Fruit fly (Drosophila melanogaster) whole organism, embryonic: ENCODE measurements around the gene CCAP.

Experiments
- Ada2b ChIP-seq: fragments of 200-800 bp; sonication (Bioruptor generic); IDR thresholded peaks from 2 replicates; pipeline ENCODE4 v1.3.6; 2022; ENCODE audit warnings: missing biosample characterization, missing genetic modification characterization
- Asciz ChIP-seq: fragments of 200-800 bp; sonication (Bioruptor generic); optimal IDR thresholded peaks from 2 replicates; lab custom pipeline; 2017; ENCODE audit warnings: missing biosample characterization, mild to moderate bottlenecking, missing genetic modification characterization, missing genetic modification reagents
- CG10147 ChIP-seq: fragments of 200-800 bp; sonication (Bioruptor generic); optimal IDR thresholded peaks from 2 replicates; lab custom pipeline; 2019; ENCODE audit warnings: missing biosample characterization, mild to moderate bottlenecking, missing genetic modification characterization, moderate library complexity
- CG10959 ChIP-seq: fragments of 200-800 bp; sonication (Bioruptor generic); IDR thresholded peaks from 2 replicates; pipeline ENCODE4 v1.3.6; 2022; ENCODE audit warnings: missing biosample characterization, missing genetic modification characterization
- CG11560 ChIP-seq: fragments of 200-800 bp; sonication (Bioruptor generic); IDR thresholded peaks from 3 replicates; pipeline ENCODE4 v1.3.6; 2022; ENCODE audit warnings: missing biosample characterization, missing genetic modification characterization
- CG11695 ChIP-seq: fragments of 200-800 bp; sonication (Bioruptor generic); IDR thresholded peaks from 3 replicates; pipeline ENCODE4 v1.3.6; 2022; ENCODE audit warnings: missing biosample characterization, missing genetic modification characterization
- CG12942 ChIP-seq: fragments of 200-800 bp; sonication (Bioruptor generic); optimal IDR thresholded peaks from 3 replicates; lab custom pipeline; 2016; ENCODE audit warnings: missing biosample characterization, missing genetic modification characterization
- CG13123 ChIP-seq: fragments of 200-800 bp; sonication (Bioruptor generic); optimal IDR thresholded peaks from 2 replicates; lab custom pipeline; 2016; ENCODE audit warnings: missing biosample characterization, missing genetic modification characterization
- CG13424 ChIP-seq: fragments of 200-800 bp; sonication (Bioruptor generic); optimal IDR thresholded peaks from 2 replicates; lab custom pipeline; 2019; ENCODE audit warnings: missing biosample characterization, mild to moderate bottlenecking, missing genetic modification characterization, moderate library complexity
- CG14050 ChIP-seq: fragments of 200-800 bp; sonication (Bioruptor generic); IDR thresholded peaks from 3 replicates; pipeline ENCODE4 v1.3.6; 2022; ENCODE audit warnings: missing biosample characterization, missing genetic modification characterization
- CG14710 ChIP-seq: fragments of 200-800 bp; sonication (Bioruptor generic); optimal IDR thresholded peaks from 3 replicates; lab custom pipeline; 2019; ENCODE audit warnings: missing biosample characterization, mild to moderate bottlenecking, missing genetic modification characterization, moderate library complexity
- CG15073 ChIP-seq: fragments of 200-800 bp; sonication (Bioruptor generic); optimal IDR thresholded peaks from 2 replicates; lab custom pipeline; 2016; ENCODE audit warnings: missing biosample characterization, missing genetic modification characterization
- CG1603 ChIP-seq: fragments of 200-800 bp; sonication (Bioruptor generic); optimal IDR thresholded peaks from 2 replicates; lab custom pipeline; 2019; ENCODE audit warnings: missing biosample characterization, mild to moderate bottlenecking, missing genetic modification characterization, moderate library complexity
- CG16813 ChIP-seq: fragments of 200-800 bp; sonication (Bioruptor generic); IDR thresholded peaks from 3 replicates; pipeline ENCODE4 v1.3.6; 2022; ENCODE audit warnings: missing biosample characterization, missing genetic modification characterization; ENCODE audit not compliant: partially characterized antibody
- CG16815 ChIP-seq: fragments of 200-800 bp; sonication (Bioruptor generic); optimal IDR thresholded peaks from 3 replicates; lab custom pipeline; 2017; ENCODE audit warnings: missing biosample characterization, mild to moderate bottlenecking, missing genetic modification characterization
- CG31224 ChIP-seq: fragments of 200-800 bp; sonication (Bioruptor generic); IDR thresholded peaks from 2 replicates; pipeline ENCODE4 v1.3.6; 2022; ENCODE audit warnings: missing biosample characterization, missing genetic modification characterization
- CG32532 ChIP-seq: fragments of 200-800 bp; sonication (Bioruptor generic); IDR thresholded peaks from 2 replicates; pipeline ENCODE4 v1.3.6; 2022; ENCODE audit warnings: missing biosample characterization, missing genetic modification characterization
- CG3281 ChIP-seq: fragments of 200-800 bp; sonication (Bioruptor generic); optimal IDR thresholded peaks from 3 replicates; lab custom pipeline; 2017; ENCODE audit warnings: missing biosample characterization, mild to moderate bottlenecking, missing genetic modification characterization
- CG33557 ChIP-seq: fragments of 200-800 bp; sonication (Bioruptor generic); optimal IDR thresholded peaks from 2 replicates; lab custom pipeline; 2019; ENCODE audit warnings: missing biosample characterization, mild to moderate bottlenecking, missing genetic modification characterization, moderate library complexity
- CG3838 ChIP-seq: fragments of 200-800 bp; sonication (Bioruptor generic); optimal IDR thresholded peaks from 3 replicates; lab custom pipeline; 2016; ENCODE audit warnings: missing biosample characterization, missing genetic modification characterization
- CG6254 ChIP-seq: fragments of 200-800 bp; sonication (Bioruptor generic); optimal IDR thresholded peaks from 3 replicates; lab custom pipeline; 2017; ENCODE audit warnings: mild to moderate bottlenecking, missing biosample characterization, missing genetic modification reagents, missing genetic modification characterization
- CG6854 ChIP-seq: fragments of 200-800 bp; sonication (Bioruptor generic); optimal IDR thresholded peaks from 3 replicates; lab custom pipeline; 2017; ENCODE audit warnings: missing biosample characterization, mild to moderate bottlenecking, missing genetic modification characterization
- CG7987 ChIP-seq: fragments of 200-800 bp; sonication (Bioruptor generic); optimal IDR thresholded peaks from 2 replicates; lab custom pipeline; 2018; ENCODE audit warnings: missing biosample characterization, mild to moderate bottlenecking, missing genetic modification characterization, moderate library complexity
- CG8290 ChIP-seq, 3 experiments: fragments of 200-800 bp; sonication (Bioruptor generic); optimal IDR thresholded peaks; 2 replicates each; lab custom pipeline; 2016 to 2019; ENCODE audit warnings: missing biosample characterization in 3 of 3, missing genetic modification characterization in 3 of 3, mild to moderate bottlenecking in 2 of 3, moderate library complexity in 1 of 3
- Deaf1 ChIP-seq: fragments of 200-800 bp; optimal IDR thresholded peaks from 3 replicates; lab custom pipeline; 2019; ENCODE audit warnings: missing biosample characterization, mild to moderate bottlenecking, missing genetic modification characterization, moderate library complexity
- Doc3 ChIP-seq: fragments of 200-800 bp; sonication (Bioruptor generic); IDR thresholded peaks from 3 replicates; pipeline ENCODE4 v1.3.6; 2022; ENCODE audit warnings: missing biosample characterization, missing genetic modification characterization; ENCODE audit not compliant: partially characterized antibody
- Drgx ChIP-seq: fragments of 200-800 bp; sonication (Bioruptor generic); IDR thresholded peaks from 2 replicates; pipeline ENCODE4 v1.3.6; 2022; ENCODE audit warnings: missing biosample characterization, missing genetic modification characterization
- Fer2 ChIP-seq: fragments of 200-800 bp; sonication (Bioruptor generic); optimal IDR thresholded peaks from 2 replicates; lab custom pipeline; 2018; ENCODE audit warnings: missing biosample characterization, mild to moderate bottlenecking, missing genetic modification characterization, moderate library complexity
- HLH4C ChIP-seq: fragments of 200-800 bp; sonication (Bioruptor generic); IDR thresholded peaks from 3 replicates; pipeline ENCODE4 v1.3.6; 2022; ENCODE audit warnings: missing biosample characterization, missing genetic modification characterization; ENCODE audit not compliant: partially characterized antibody
- Max ChIP-seq: fragments of 200-800 bp; sonication (Bioruptor generic); optimal IDR thresholded peaks from 2 replicates; lab custom pipeline; 2016; ENCODE audit warnings: missing biosample characterization, mild to moderate bottlenecking, missing genetic modification characterization
- Meics ChIP-seq: fragments of 200-800 bp; sonication (Bioruptor generic); optimal IDR thresholded peaks from 2 replicates; lab custom pipeline; 2017; ENCODE audit warnings: missing biosample characterization, mild to moderate bottlenecking, missing genetic modification characterization
- NK7.1 ChIP-seq: fragments of 200-800 bp; sonication (Bioruptor generic); optimal IDR thresholded peaks from 3 replicates; lab custom pipeline; 2016; ENCODE audit warnings: missing biosample characterization, missing genetic modification characterization
- Poxn ChIP-seq: fragments of 200-800 bp; sonication (Bioruptor generic); IDR thresholded peaks from 2 replicates; pipeline ENCODE4 v1.3.6; 2022; ENCODE audit warnings: missing biosample characterization, missing genetic modification characterization
- Rx ChIP-seq: fragments of 200-800 bp; sonication (Bioruptor generic); IDR thresholded peaks from 2 replicates; pipeline ENCODE4 v1.3.6; 2022; ENCODE audit warnings: missing biosample characterization, missing genetic modification characterization
- Xbp1 ChIP-seq: fragments of 200-800 bp; sonication (Bioruptor generic); optimal IDR thresholded peaks from 3 replicates; lab custom pipeline; 2016; ENCODE audit warnings: missing biosample characterization, mild to moderate bottlenecking, missing genetic modification characterization
- disco-r ChIP-seq: fragments of 200-800 bp; sonication (Bioruptor generic); optimal IDR thresholded peaks from 2 replicates; lab custom pipeline; 2016; ENCODE audit warnings: missing biosample characterization, missing genetic modification characterization
- hkb ChIP-seq, 2 experiments: fragments of 200-800 bp in 1 of 2; fragments of >200 bp in 1 of 2; sonication (Bioruptor generic) in 1 of 2; IDR thresholded peaks in 1 of 2; optimal IDR thresholded peaks in 1 of 2; 2 replicates each; pipeline versions ENCODE4 v1.3.6 to Lab custom; 2017 to 2022; ENCODE audit warnings: missing biosample characterization in 1 of 2, missing genetic modification characterization in 1 of 2
- nerfin-1 ChIP-seq: fragments of 200-800 bp; sonication (Bioruptor generic); optimal IDR thresholded peaks from 3 replicates; lab custom pipeline; 2019; ENCODE audit warnings: missing biosample characterization, mild to moderate bottlenecking, missing genetic modification characterization, moderate library complexity
- onecut ChIP-seq: fragments of 200-800 bp; sonication (Bioruptor generic); IDR thresholded peaks from 2 replicates; pipeline ENCODE4 v1.3.6; 2022; ENCODE audit warnings: missing biosample characterization, missing genetic modification characterization
- p53 ChIP-seq: fragments of 200-800 bp; sonication (Bioruptor generic); optimal IDR thresholded peaks from 2 replicates; lab custom pipeline; 2016; ENCODE audit warnings: missing biosample characterization, missing genetic modification characterization
- pan ChIP-seq, 4 experiments: fragments of >200 bp in 3 of 4; fragments of 200-800 bp in 1 of 4; sonication (Bioruptor generic) in 1 of 4; optimal IDR thresholded peaks in 3 of 4; IDR thresholded peaks in 1 of 4; 2 replicates each; pipeline versions ENCODE4 v1.3.6 to Lab custom; 2017 to 2022; ENCODE audit warnings: missing biosample characterization in 2 of 4, missing genetic modification characterization in 2 of 4, mixed read lengths in 1 of 4
- wor ChIP-seq: fragments of 200-800 bp; sonication (Bioruptor generic); IDR thresholded peaks from 2 replicates; pipeline ENCODE4 v1.3.6; 2022; ENCODE audit warnings: missing biosample characterization, missing genetic modification characterization
- zen2 ChIP-seq: fragments of 200-800 bp; sonication (Bioruptor generic); IDR thresholded peaks from 3 replicates; pipeline ENCODE4 v1.3.6; 2022; ENCODE audit warnings: missing biosample characterization, missing genetic modification characterization; ENCODE audit not compliant: partially characterized antibody

The CCAP gene

DNA sequence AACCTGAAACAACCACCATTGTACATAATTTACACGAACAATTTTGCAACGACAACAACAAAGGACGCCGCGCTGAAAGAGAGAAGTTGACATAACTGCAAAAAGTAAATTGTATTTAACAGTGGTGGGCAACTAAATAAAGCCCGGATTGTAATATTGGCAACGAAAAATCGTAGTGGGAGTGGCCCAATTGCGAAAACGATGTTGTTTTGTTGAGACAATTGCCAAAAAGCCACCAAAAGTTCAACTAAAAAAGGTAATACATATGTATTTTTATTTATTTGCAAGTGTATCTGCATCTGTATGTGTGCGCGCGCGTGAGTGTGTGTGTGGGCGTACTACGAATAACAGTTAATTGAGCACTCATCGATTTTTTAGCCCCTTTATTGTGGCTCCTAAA, 49.2 kb upstream of the CCAP start (continued):
- TF ChIP-seq Doc3 = no peak
- TF ChIP-seq CG10147 = no peak
- no peak for TF ChIP-seq Deaf1 (tag; lab: Kevin White, UChicago)
- TF ChIP-seq CG8290 (GFP tag; optimal IDR thresholded peaks at IDR 0.05; lab: Kevin White, UChicago) = no peak
- TF ChIP-seq CG8290 (tag; optimal IDR thresholded peaks at IDR 0.05; lab: Kevin White, UChicago) = peak in 1 of 2 experiments; percentile 5
- TF ChIP-seq CG16813 (GFP tag; lab: Robert Waterston, UW) = no peak
- TF ChIP-seq Asciz = no peak
- TF ChIP-seq CG15073 = no peak
- TF ChIP-seq HLH4C (GFP tag; lab: Robert Waterston, UW) = no peak
- no peak for TF ChIP-seq CG31224
- no peak for TF ChIP-seq wor (GFP tag; lab: Robert Waterston, UW)
- peak; percentile 15 for TF ChIP-seq nerfin-1 (tag; lab: Kevin White, UChicago)
- TF ChIP-seq CG11695 (GFP tag; lab: Robert Waterston, UW) = 0 out of 3 replicates have a peak, but pooled peaks have one; percentile 17
- TF ChIP-seq CG7987 (GFP tag; lab: Kevin White, UChicago) = no peak
- no peak for TF ChIP-seq zen2 (GFP tag; lab: Robert Waterston, UW)
- no peak for TF ChIP-seq NK7.1 (GFP tag; lab: Kevin White, UChicago)
- no peak for TF ChIP-seq hkb (optimal IDR thresholded peaks at IDR 0.05; lab: Kevin White, UChicago)
- TF ChIP-seq hkb (GFP tag; IDR thresholded peaks at IDR 0.05; lab: Robert Waterston, UW) = peak; percentile 35; the same call in 1 of the 2 replicates
- no peak for TF ChIP-seq CG6854 (GFP tag; lab: Kevin White, UChicago)
- TF ChIP-seq pan (optimal IDR thresholded peaks at IDR 0.05; lab: Kevin White, UChicago) = no peak
- peak in 1 of 2 experiments; percentile 6 for TF ChIP-seq pan (GFP tag; optimal IDR thresholded peaks at IDR 0.05 in 1 of 2, IDR thresholded peaks at IDR 0.05 in 1 of 2)
- TF ChIP-seq onecut (GFP tag; lab: Robert Waterston, UW) = peak; percentile 49; the same call in 1 of the 2 replicates
- TF ChIP-seq Max (GFP tag; lab: Kevin White, UChicago) = no peak
- no peak for TF ChIP-seq Fer2 (tag; lab: Kevin White, UChicago)
- TF ChIP-seq CG12942 (GFP tag; lab: Kevin White, UChicago) = no peak
- no peak for TF ChIP-seq CG14050 (GFP tag; lab: Robert Waterston, UW)
- TF ChIP-seq Poxn (GFP tag; lab: Robert Waterston, UW) = no peak
- no peak for TF ChIP-seq CG16815
- no peak for TF ChIP-seq p53 (GFP tag; lab: Kevin White, UChicago)
- TF ChIP-seq Drgx (GFP tag; lab: Robert Waterston, UW) = 0 out of 2 replicates have a peak, but pooled peaks have one; percentile 28
- TF ChIP-seq CG11560 (tag; lab: Robert Waterston, UW) = no peak
- no peak for TF ChIP-seq Xbp1 (GFP tag; lab: Kevin White, UChicago)
- TF ChIP-seq Ada2b (GFP tag; lab: Robert Waterston, UW) = peak; percentile 23; the same call in 1 of the 2 replicates
- no peak for TF ChIP-seq CG10959 (GFP tag; lab: Robert Waterston, UW)
- no peak for TF ChIP-seq CG13424 (tag; lab: Kevin White, UChicago)
- no peak for TF ChIP-seq CG6254 (GFP tag; lab: Kevin White, UChicago)
- TF ChIP-seq CG13123 (GFP tag; lab: Kevin White, UChicago) = no peak
- TF ChIP-seq Meics (GFP tag; lab: Kevin White, UChicago) = no peak
- no peak for TF ChIP-seq CG33557 (GFP tag; lab: Kevin White, UChicago)
- no peak for TF ChIP-seq CG3281
- no peak for TF ChIP-seq CG14710 (tag; lab: Kevin White, UChicago)
- TF ChIP-seq CG32532 (GFP tag; lab: Robert Waterston, UW) = no peak
- TF ChIP-seq CG1603 (tag; lab: Kevin White, UChicago) = peak; percentile 3
- no peak for TF ChIP-seq Rx (GFP tag; lab: Robert Waterston, UW)
- no peak for TF ChIP-seq CG3838 (GFP tag; lab: Kevin White, UChicago)
- TF ChIP-seq disco-r = no peak
